Fruit fly (Drosophila melanogaster): ENCODE measurements around the gene CG12535.

CG12535 gene

dm6 chrX:3481034-3481433 lies 32.3 kb upstream of the CG12535 start (continued):
- peak; percentile 15 for TF ChIP-seq Blimp-1 (GFP tag; optimal IDR thresholded peaks at IDR 0.05)
- TF ChIP-seq HLH3B (GFP tag; IDR thresholded peaks at IDR 0.05), result no peak
- TF ChIP-seq sens (GFP tag), result peak; percentile 14
- TF ChIP-seq slp2 (GFP tag; optimal IDR thresholded peaks at IDR 0.05), result no peak
- no peak for TF ChIP-seq CG15696 (tag; optimal IDR thresholded peaks at IDR 0.05)
- peak; percentile 9 for TF ChIP-seq Lhr (GFP tag; optimal IDR thresholded peaks at IDR 0.05)
- TF ChIP-seq gem (tag; optimal IDR thresholded peaks at IDR 0.05), result no peak
- TF ChIP-seq kay (GFP tag; optimal IDR thresholded peaks at IDR 0.05), result no peak
- TF ChIP-seq bsh (GFP tag; optimal IDR thresholded peaks at IDR 0.05), result no peak
- TF ChIP-seq CG11093 (GFP tag; IDR thresholded peaks at IDR 0.05), result no peak
- TF ChIP-seq aop (GFP tag; IDR thresholded peaks at IDR 0.05), result no peak
- peak; percentile 15; the same call in 1 of the 2 replicates for TF ChIP-seq E2f1 (GFP tag; IDR thresholded peaks at IDR 0.05)
- TF ChIP-seq ems (GFP tag; optimal IDR thresholded peaks at IDR 0.05), result no peak
- no peak for TF ChIP-seq Ravus (GFP tag; IDR thresholded peaks at IDR 0.05)
- TF ChIP-seq HLH54F (GFP tag; optimal IDR thresholded peaks at IDR 0.05), result no peak
- no peak for TF ChIP-seq vnd (GFP tag; IDR thresholded peaks at IDR 0.05; ENCODE audit: partially characterized antibody)
- TF ChIP-seq pum (GFP tag; optimal IDR thresholded peaks at IDR 0.05), result no peak
- TF ChIP-seq Sox100B (GFP tag; optimal IDR thresholded peaks at IDR 0.05), result peak; percentile 7
- TF ChIP-seq Rfx (GFP tag; IDR thresholded peaks at IDR 0.05), result 0 out of 2 replicates have a peak, but pooled peaks have one; percentile 15
- peak; percentile 88 for TF ChIP-seq CG9437 (GFP tag; optimal IDR thresholded peaks at IDR 0.05)
- no peak for TF ChIP-seq CG12236 (GFP tag; optimal IDR thresholded peaks at IDR 0.05)
- TF ChIP-seq h (optimal IDR thresholded peaks at IDR 0.05), result no peak
- TF ChIP-seq ranshi (GFP tag; IDR thresholded peaks at IDR 0.05), result no peak
- TF ChIP-seq Med (GFP tag), result peak; percentile 14
- no peak for TF ChIP-seq pan (optimal IDR thresholded peaks at IDR 0.05)
- TF ChIP-seq pan (GFP tag; optimal IDR thresholded peaks at IDR 0.05 in 1 of 2, IDR thresholded peaks at IDR 0.05 in 1 of 2), result no peak
- no peak for TF ChIP-seq Bgb (GFP tag; IDR thresholded peaks at IDR 0.05; ENCODE audit: partially characterized antibody)
- 0 out of 2 replicates have a peak, but pooled peaks have one; percentile 12 for TF ChIP-seq rib (GFP tag; IDR thresholded peaks at IDR 0.05)
- TF ChIP-seq grau (tag; optimal IDR thresholded peaks at IDR 0.05), result no peak
- no peak for TF ChIP-seq Max (GFP tag; optimal IDR thresholded peaks at IDR 0.05)
- TF ChIP-seq gcm (GFP tag; optimal IDR thresholded peaks at IDR 0.05), result no peak
- TF ChIP-seq en (GFP tag; optimal IDR thresholded peaks at IDR 0.05), result no peak
- TF ChIP-seq ham (GFP tag; IDR thresholded peaks at IDR 0.05), result no peak
- TF ChIP-seq yki (optimal IDR thresholded peaks at IDR 0.05), result no peak
- no peak for TF ChIP-seq CG10274 (GFP tag; optimal IDR thresholded peaks at IDR 0.05)
- TF ChIP-seq pb (GFP tag; optimal IDR thresholded peaks at IDR 0.05), result no peak
- TF ChIP-seq CG7963 (GFP tag; IDR thresholded peaks at IDR 0.05; ENCODE audit: partially characterized antibody), result no peak
- TF ChIP-seq exex (tag; optimal IDR thresholded peaks at IDR 0.05), result no peak
- TF ChIP-seq E2f2 (GFP tag; IDR thresholded peaks at IDR 0.05), result no peak
- no peak for TF ChIP-seq CG7839 (tag; optimal IDR thresholded peaks at IDR 0.05)
- TF ChIP-seq CG10321 (GFP tag; IDR thresholded peaks at IDR 0.05), result no peak

DNA sequence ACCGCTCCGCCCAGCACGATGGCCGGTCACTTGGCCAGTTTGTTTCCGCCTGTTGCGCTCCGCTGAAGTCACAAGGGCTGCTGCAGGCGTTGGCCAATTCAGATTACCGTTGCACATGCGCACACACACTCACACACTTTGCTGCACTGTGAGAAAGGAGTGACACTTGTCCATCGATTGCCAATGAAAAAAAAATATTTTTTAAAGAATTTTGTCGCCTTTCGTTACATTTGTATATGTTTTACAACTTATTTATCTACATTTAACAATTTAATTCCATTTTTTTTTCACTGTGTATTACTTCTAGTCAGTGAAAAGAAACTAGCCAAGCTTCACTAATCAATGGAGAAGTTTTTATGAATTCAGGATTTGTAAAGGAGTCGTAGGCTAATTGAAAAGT lies 27.3 kb upstream of the CG12535 start:
- no peak for TF ChIP-seq pita (GFP tag; optimal IDR thresholded peaks at IDR 0.05)
- TF ChIP-seq CG9215 (GFP tag; IDR thresholded peaks at IDR 0.05), result no peak
- TF ChIP-seq CG17568 (GFP tag; optimal IDR thresholded peaks at IDR 0.05), result no peak
- TF ChIP-seq CG18619 (GFP tag; optimal IDR thresholded peaks at IDR 0.05), result no peak
- TF ChIP-seq CG3163 (GFP tag; optimal IDR thresholded peaks at IDR 0.05), result no peak
- no peak for TF ChIP-seq Trl (optimal IDR thresholded peaks at IDR 0.05)
- no peak for TF ChIP-seq Trl (GFP tag; optimal IDR thresholded peaks at IDR 0.05)
- peak; percentile 55 for TF ChIP-seq dmrt11E (tag; optimal IDR thresholded peaks at IDR 0.05)
- TF ChIP-seq CG9817 (tag; optimal IDR thresholded peaks at IDR 0.05), result no peak
- no peak for TF ChIP-seq sc (optimal IDR thresholded peaks at IDR 0.05)
- TF ChIP-seq sc (GFP tag; optimal IDR thresholded peaks at IDR 0.05), result peak; percentile 50
- no peak for TF ChIP-seq CG34376 (GFP tag; optimal IDR thresholded peaks at IDR 0.05)
- TF ChIP-seq Dip2 (GFP tag; IDR thresholded peaks at IDR 0.05), result no peak
- TF ChIP-seq Atf3 (GFP tag; optimal IDR thresholded peaks at IDR 0.05), result no peak
- no peak for TF ChIP-seq cad (GFP tag; optimal IDR thresholded peaks at IDR 0.05)
- no peak for TF ChIP-seq Mrtf (GFP tag; IDR thresholded peaks at IDR 0.05)
